Worm (Caenorhabditis elegans): ENCODE data around the gene F47G9.6.
"Not testable (repeated sequence)": the region's sequence is repeated elsewhere in the genome, so short reads cannot be mapped to it uniquely, and the experiment has no call there.

F47G9.6 gene

DNA sequence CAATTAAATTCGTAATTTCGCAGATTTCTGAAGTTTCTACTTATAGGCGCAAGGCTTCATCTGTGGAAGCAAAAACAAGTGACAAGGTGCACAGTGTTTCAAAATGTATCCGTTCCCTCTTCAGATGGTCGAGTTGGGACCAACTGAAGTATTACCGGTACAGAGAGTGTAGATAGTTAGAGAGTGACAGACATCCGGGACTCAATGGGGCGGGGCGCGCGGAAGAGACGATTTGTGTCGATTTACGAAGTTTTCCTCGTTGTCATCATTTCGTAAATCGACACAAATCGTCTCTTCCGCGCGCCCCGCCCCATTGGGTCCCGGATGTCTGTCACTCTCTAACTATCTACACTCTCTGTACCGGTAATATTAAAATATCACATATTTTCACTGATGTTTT, 43.1 kb upstream of the F47G9.6 start, which contains the start of gene C03E10.3:
C03E10.3 (plus strand) TSS at position 301 of the 400 bp plus-strand sequence.
- not testable (repeated sequence) for TF ChIP-seq lin-29, zip-11, daf-8 (GFP tag; IDR thresholded peaks at IDR 0.05)

DNA sequence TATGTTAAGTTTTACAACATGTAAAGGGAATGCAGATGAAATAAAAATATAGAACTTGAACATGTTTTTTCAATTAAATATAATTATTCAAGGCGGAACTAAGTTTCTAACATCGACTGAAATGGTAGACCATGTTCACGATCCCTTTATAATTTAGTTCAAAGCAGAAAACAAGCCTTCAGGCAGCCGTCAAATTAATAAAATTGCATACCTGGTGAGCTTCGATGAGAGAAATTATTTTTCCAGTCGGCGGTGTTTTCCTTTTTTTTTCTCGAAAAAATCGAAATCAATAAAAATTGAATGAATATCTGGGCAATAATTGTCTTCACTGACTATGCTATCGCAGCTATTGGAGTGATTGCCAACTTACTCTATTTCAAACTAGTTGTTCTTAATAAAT, 38.3 kb upstream of the F47G9.6 start, which contains the start of gene C03E10.1:
C03E10.1 (plus strand) TSS at position 301 of the 400 bp plus-strand sequence.
- TF ChIP-seq Y105C5A.15 (GFP tag; IDR thresholded peaks at IDR 0.05) = no peak
- no peak for TF ChIP-seq nhr-11 (tag; optimal IDR thresholded peaks at IDR 0.05)
- no peak for TF ChIP-seq ceh-20 (GFP tag; IDR thresholded peaks at IDR 0.05)
- TF ChIP-seq Y48G9A.11 (GFP tag; IDR thresholded peaks at IDR 0.05) = no peak
- no peak for TF ChIP-seq hif-1 (tag; optimal IDR thresholded peaks at IDR 0.05)
- TF ChIP-seq zip-2 (tag; optimal IDR thresholded peaks at IDR 0.05) = no peak
- no peak for TF ChIP-seq ztf-7 (tag; optimal IDR thresholded peaks at IDR 0.05)
- TF ChIP-seq daf-19 (GFP tag; conservative IDR thresholded peaks at IDR 0.05) = no peak

DNA sequence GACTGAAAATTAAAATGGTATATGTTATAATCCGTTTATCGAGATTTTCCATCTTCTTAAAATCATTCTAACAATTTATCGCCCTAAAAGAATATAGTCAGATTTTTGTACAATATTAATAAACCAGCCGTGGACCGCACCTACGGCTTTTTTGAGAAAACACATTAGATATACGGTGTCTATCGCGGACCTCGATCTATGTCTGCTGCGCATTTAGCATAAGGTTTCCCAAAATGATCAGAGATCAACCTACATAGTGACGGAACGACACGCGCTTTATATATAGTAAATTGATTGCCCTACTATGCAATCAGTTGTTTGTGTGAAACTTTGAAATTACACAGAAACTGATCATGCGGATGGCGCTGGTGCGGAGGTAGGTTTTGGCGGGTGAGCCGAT, 36.5 kb upstream of the F47G9.6 start:
- TF ChIP-seq nhr-111 (GFP tag; optimal IDR thresholded peaks at IDR 0.05) (no peak), set-16 (GFP tag; IDR thresholded peaks at IDR 0.05) (no peak), mep-1 (tag; optimal IDR thresholded peaks at IDR 0.05) (no peak), ceh-28 (tag; optimal IDR thresholded peaks at IDR 0.05) (no peak), snpc-1.2 (GFP tag; IDR thresholded peaks at IDR 0.05) (no peak), nhr-102 (tag; optimal IDR thresholded peaks at IDR 0.05) (no peak), hlh-11 (tag; optimal IDR thresholded peaks at IDR 0.05) (no peak), R02D3.7 (tag; optimal IDR thresholded peaks at IDR 0.05) (no peak), hif-1 (tag; optimal IDR thresholded peaks at IDR 0.05) (no peak), daf-8 (GFP tag; IDR thresholded peaks at IDR 0.05) (no peak), lsy-2 (tag; optimal IDR thresholded peaks at IDR 0.05) (no peak), hlh-30 (tag; optimal IDR thresholded peaks at IDR 0.05; ENCODE audit: insufficient read depth) (no peak), nhr-41 (GFP tag; IDR thresholded peaks at IDR 0.05) (no peak), lin-1 (GFP tag; IDR thresholded peaks at IDR 0.05) (no peak), fkh-10 (GFP tag; optimal IDR thresholded peaks at IDR 0.05) (no peak)

DNA sequence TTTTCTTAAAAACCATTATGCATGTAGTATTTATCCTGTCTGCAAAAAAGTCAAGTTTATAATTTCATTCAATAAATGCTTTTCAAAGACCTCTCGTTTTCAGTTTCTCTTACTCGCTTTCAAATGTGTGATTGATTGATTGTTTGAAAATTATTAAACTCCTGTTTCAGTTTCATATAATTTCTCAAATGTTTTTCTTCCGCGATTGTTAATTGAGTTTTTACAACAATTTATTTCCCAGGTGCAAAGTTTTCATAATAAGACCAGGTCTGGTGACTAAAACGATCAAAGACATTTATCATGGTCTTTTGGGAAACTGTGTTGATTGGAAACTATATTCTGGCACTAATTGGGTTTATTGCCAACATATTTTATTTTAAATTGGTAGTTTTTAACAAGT, 34.8 kb upstream of the F47G9.6 start, which contains the start of gene T03F7.6:
T03F7.6 (plus strand) TSS at position 301 of the 400 bp plus-strand sequence.
- TF ChIP-seq unc-62 (GFP tag; optimal IDR thresholded peaks at IDR 0.05 in 1 of 2) = no peak
- no peak for TF ChIP-seq unc-62 (tag; optimal IDR thresholded peaks at IDR 0.05)
- no peak for TF ChIP-seq ZK546.5 (tag; optimal IDR thresholded peaks at IDR 0.05)
- TF ChIP-seq mxl-2 (GFP tag; conservative IDR thresholded peaks at IDR 0.05) = no peak
- no peak for TF ChIP-seq hlh-11 (tag; optimal IDR thresholded peaks at IDR 0.05)
- TF ChIP-seq spr-1 (tag; optimal IDR thresholded peaks at IDR 0.05) = no peak
- TF ChIP-seq gei-8 (GFP tag; optimal IDR thresholded peaks at IDR 0.05) = no peak
- no peak for TF ChIP-seq sdz-12 (GFP tag; optimal IDR thresholded peaks at IDR 0.05)
- TF ChIP-seq T20F7.1 (GFP tag; optimal IDR thresholded peaks at IDR 0.05) = no peak
- no peak for TF ChIP-seq snpc-1.2 (GFP tag; IDR thresholded peaks at IDR 0.05)
- TF ChIP-seq nhr-6 (tag; optimal IDR thresholded peaks at IDR 0.05) = no peak
- TF ChIP-seq nhr-41 (GFP tag; IDR thresholded peaks at IDR 0.05) = no peak
- no peak for TF ChIP-seq ceh-28 (tag; optimal IDR thresholded peaks at IDR 0.05)
- no peak for TF ChIP-seq nhr-42 (GFP tag; IDR thresholded peaks at IDR 0.05)
- no peak for TF ChIP-seq ceh-82 (tag; optimal IDR thresholded peaks at IDR 0.05)
- no peak for TF ChIP-seq daf-16 (GFP tag; optimal IDR thresholded peaks at IDR 0.05)
- TF ChIP-seq daf-16 (tag; optimal IDR thresholded peaks at IDR 0.05) = no peak
- no peak for TF ChIP-seq fkh-10 (GFP tag; optimal IDR thresholded peaks at IDR 0.05)
- TF ChIP-seq rbr-2 (tag; optimal IDR thresholded peaks at IDR 0.05) = no peak
- TF ChIP-seq nhr-10 (tag; optimal IDR thresholded peaks at IDR 0.05) = no peak
